Worm (Caenorhabditis elegans) whole organism, mixed stage, embryonic: Measurements from ENCODE around the gene ZK1010.10.
A peak's percentile ranks its signal among the peaks of the same experiment; 100 is the strongest.

Experiments
- M03D4.4 ChIP-seq: sonication (generic microtip); optimal IDR thresholded peaks from 2 replicates; lab custom pipeline; 2017; ENCODE audit warnings: mild to moderate bottlenecking, missing genetic modification characterization, missing compliant biosample characterization
- bed-3 ChIP-seq: fragments of 200-800 bp; sonication (Bioruptor generic); optimal IDR thresholded peaks from 3 replicates; lab custom pipeline; 2018; ENCODE audit warnings: mild to moderate bottlenecking, missing genetic modification characterization, moderate library complexity, missing compliant biosample characterization
- blmp-1 ChIP-seq: fragments of 150-350 bp; optimal IDR thresholded peaks from 2 replicates; lab custom pipeline; 2014; ENCODE audit warnings: missing biosample characterization, missing genetic modification characterization
- ceh-39 ChIP-seq: fragments of 150-350 bp; optimal IDR thresholded peaks from 2 replicates; lab custom pipeline; 2014; ENCODE audit warnings: missing biosample characterization, missing genetic modification characterization
- ceh-43 ChIP-seq: fragments of 200-800 bp; sonication (Bioruptor generic); optimal IDR thresholded peaks from 2 replicates; lab custom pipeline; 2018; ENCODE audit warnings: mild to moderate bottlenecking, missing genetic modification characterization, moderate library complexity, missing compliant biosample characterization
- ceh-83 ChIP-seq: fragments of 200-800 bp; sonication (Bioruptor generic); optimal IDR thresholded peaks from 2 replicates; lab custom pipeline; 2018; ENCODE audit warnings: mild to moderate bottlenecking, missing genetic modification characterization, missing compliant biosample characterization
- ces-1 ChIP-seq: fragments of 150-350 bp; optimal IDR thresholded peaks from 2 replicates; lab custom pipeline; 2014; ENCODE audit warnings: missing biosample characterization, missing genetic modification reagents, missing genetic modification characterization
- cnd-1 ChIP-seq: fragments of 200-800 bp; sonication (Bioruptor generic); optimal IDR thresholded peaks from 2 replicates; lab custom pipeline; 2018; ENCODE audit warnings: mild to moderate bottlenecking, missing genetic modification characterization, missing compliant biosample characterization
- drap-1 ChIP-seq: fragments of 200-800 bp; sonication (Bioruptor generic); optimal IDR thresholded peaks from 3 replicates; lab custom pipeline; 2018; ENCODE audit warnings: mild to moderate bottlenecking, missing genetic modification characterization, missing compliant biosample characterization
- elt-1 ChIP-seq: sonication (generic microtip); optimal IDR thresholded peaks from 2 replicates; lab custom pipeline; 2017; ENCODE audit warnings: missing genetic modification characterization, mild to moderate bottlenecking, missing compliant biosample characterization, antibody characterized with exemption, moderate library complexity, borderline replicate concordance; ENCODE audit not compliant: insufficient read depth
- elt-3 ChIP-seq: fragments of 150-350 bp; optimal IDR thresholded peaks from 2 replicates; lab custom pipeline; 2014; ENCODE audit warnings: missing biosample characterization, missing genetic modification characterization
- flh-1 ChIP-seq: fragments of 200-800 bp; sonication (Bioruptor generic); optimal IDR thresholded peaks from 2 replicates; lab custom pipeline; 2018; ENCODE audit warnings: mild to moderate bottlenecking, missing genetic modification characterization, moderate library complexity, missing compliant biosample characterization
- ham-2 ChIP-seq: fragments of 200-800 bp; sonication (Bioruptor generic); optimal IDR thresholded peaks from 2 replicates; lab custom pipeline; 2018; ENCODE audit warnings: mild to moderate bottlenecking, missing genetic modification characterization, missing compliant biosample characterization
- hlh-1 ChIP-seq: fragments of 150-350 bp; optimal IDR thresholded peaks from 2 replicates; lab custom pipeline; 2014; ENCODE audit warnings: missing biosample characterization, missing genetic modification reagents, missing genetic modification characterization
- lin-13 ChIP-seq: fragments of 150-350 bp; optimal IDR thresholded peaks from 2 replicates; lab custom pipeline; 2014; ENCODE audit warnings: missing biosample characterization, missing genetic modification characterization
- lsy-2 ChIP-seq: fragments of 150-350 bp; optimal IDR thresholded peaks from 2 replicates; lab custom pipeline; 2014; ENCODE audit warnings: missing biosample characterization, missing genetic modification characterization
- mab-5 ChIP-seq: fragments of 150-350 bp; optimal IDR thresholded peaks from 2 replicates; lab custom pipeline; 2014; ENCODE audit warnings: missing biosample characterization, missing genetic modification characterization
- mep-1 ChIP-seq: fragments of 150-350 bp; optimal IDR thresholded peaks from 2 replicates; lab custom pipeline; 2017; ENCODE audit warnings: missing biosample characterization, missing genetic modification reagents, missing genetic modification characterization, inconsistent platforms
- mls-2 ChIP-seq: sonication (generic microtip); optimal IDR thresholded peaks from 2 replicates; lab custom pipeline; 2016; ENCODE audit warnings: mild to moderate bottlenecking, missing genetic modification characterization, moderate library complexity, missing compliant biosample characterization
- nhr-2 ChIP-seq: fragments of 150-350 bp; optimal IDR thresholded peaks from 2 replicates; lab custom pipeline; 2014; ENCODE audit warnings: missing biosample characterization, missing genetic modification characterization
- nhr-237 ChIP-seq: fragments of 150-350 bp; optimal IDR thresholded peaks from 2 replicates; lab custom pipeline; 2014; ENCODE audit warnings: missing biosample characterization, missing genetic modification characterization
- nhr-28 ChIP-seq: fragments of 150-350 bp; optimal IDR thresholded peaks from 2 replicates; lab custom pipeline; 2014; ENCODE audit warnings: missing biosample characterization, missing genetic modification characterization
- pha-4 ChIP-seq: fragments of 150-350 bp; optimal IDR thresholded peaks from 2 replicates; lab custom pipeline; 2018; ENCODE audit warnings: missing biosample characterization, missing genetic modification reagents, missing genetic modification characterization
- snpc-4 ChIP-seq: fragments of 150-350 bp; optimal IDR thresholded peaks from 2 replicates; lab custom pipeline; 2014; ENCODE audit warnings: missing biosample characterization, missing genetic modification characterization
- sptf-1 ChIP-seq: sonication (generic microtip); optimal IDR thresholded peaks from 2 replicates; lab custom pipeline; 2017; ENCODE audit warnings: mild to moderate bottlenecking, missing genetic modification characterization, moderate library complexity, missing compliant biosample characterization
- tbx-8 ChIP-seq: fragments of 200-800 bp; sonication (Bioruptor generic); optimal IDR thresholded peaks from 2 replicates; lab custom pipeline; 2018; ENCODE audit warnings: mild to moderate bottlenecking, missing genetic modification characterization, moderate library complexity, missing compliant biosample characterization
- unc-120 ChIP-seq: sonication (generic microtip); optimal IDR thresholded peaks from 2 replicates; lab custom pipeline; 2017; ENCODE audit warnings: missing genetic modification characterization, missing compliant biosample characterization; ENCODE audit not compliant: poor library complexity, severe bottlenecking
- unc-39 ChIP-seq: fragments of 150-350 bp; optimal IDR thresholded peaks from 2 replicates; lab custom pipeline; 2014; ENCODE audit warnings: missing biosample characterization, missing genetic modification characterization
- unc-62 ChIP-seq: fragments of 150-350 bp; optimal IDR thresholded peaks from 2 replicates; lab custom pipeline; 2014; ENCODE audit warnings: missing biosample characterization, missing genetic modification reagents, missing genetic modification characterization
- zip-8 ChIP-seq: fragments of 150-350 bp; optimal IDR thresholded peaks from 2 replicates; lab custom pipeline; 2014; ENCODE audit warnings: missing biosample characterization, missing genetic modification characterization
- ztf-11 ChIP-seq: fragments of 150-350 bp; optimal IDR thresholded peaks from 2 replicates; lab custom pipeline; 2014; ENCODE audit warnings: missing biosample characterization, missing genetic modification characterization

ZK1010.10 gene

ce11 chrIII:12968330-12968729 is 33.9 kb upstream of the ZK1010.10 start:
- TF ChIP-seq lin-13 (tag; lab: Kevin White, UChicago), result no peak
- no peak for TF ChIP-seq blmp-1
- TF ChIP-seq mab-5, result no peak
- no peak for TF ChIP-seq lsy-2 (tag; lab: Kevin White, UChicago)
- no peak for TF ChIP-seq tbx-8
- no peak for TF ChIP-seq nhr-28 (tag; lab: Kevin White, UChicago)

DNA sequence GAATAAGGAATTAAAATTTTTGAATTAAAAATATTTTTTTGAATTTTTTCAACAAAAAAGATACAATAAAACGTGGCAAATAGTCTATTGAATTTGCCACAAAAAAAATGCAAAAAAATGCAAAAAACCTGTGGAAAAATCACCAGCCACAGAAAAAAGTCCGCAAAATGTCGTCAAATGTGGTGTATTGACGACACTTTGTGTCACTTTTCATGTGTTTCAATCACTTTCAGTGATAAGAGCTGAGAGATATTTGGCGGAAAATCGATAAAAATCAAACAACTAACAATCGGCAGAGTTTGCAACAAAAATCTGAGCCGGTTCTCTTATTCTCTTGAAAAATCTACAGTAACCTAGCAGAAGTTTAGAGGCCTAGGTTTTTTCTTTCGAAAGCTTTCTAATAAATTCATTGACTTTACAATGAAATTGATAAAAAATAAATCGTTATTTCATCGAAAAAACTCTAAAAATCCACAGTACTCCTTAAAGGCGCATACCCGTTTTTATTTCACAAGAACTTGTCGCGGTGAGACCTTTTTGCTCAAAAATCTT is 30.3 kb upstream of the ZK1010.10 start:
- no peak for TF ChIP-seq ceh-39 (tag; lab: Kevin White, UChicago)
- TF ChIP-seq zip-8 (tag; lab: Kevin White, UChicago), result no peak
- TF ChIP-seq lsy-2 (tag; lab: Kevin White, UChicago), result peak; percentile 40
- no peak for TF ChIP-seq unc-39 (tag; lab: Kevin White, UChicago)
- no peak for TF ChIP-seq nhr-28 (tag; lab: Kevin White, UChicago)
- TF ChIP-seq unc-62, result peak; percentile 84
- TF ChIP-seq snpc-4 (tag; lab: Kevin White, UChicago), result no peak
- TF ChIP-seq hlh-1, result peak; percentile 17

ce11 chrIII:12972398-12972797 is 29.8 kb upstream of the ZK1010.10 start, which contains the start of gene bckd-1A:
TSS of gene bckd-1A (minus strand) at chrIII:12972498.
- TF ChIP-seq sptf-1, result no peak
- TF ChIP-seq ceh-83 (GFP tag; lab: Kevin White, UChicago), result no peak
- TF ChIP-seq drap-1 (GFP tag; lab: Kevin White, UChicago), result no peak
- no peak for TF ChIP-seq zip-8 (tag; lab: Kevin White, UChicago)
- no peak for TF ChIP-seq hlh-1
- TF ChIP-seq ceh-43, result no peak
- no peak for TF ChIP-seq unc-120 (tag; lab: Kevin White, UChicago)
- TF ChIP-seq mab-5, result no peak
- no peak for TF ChIP-seq bed-3 (GFP tag; lab: Kevin White, UChicago)
- no peak for TF ChIP-seq lsy-2 (tag; lab: Kevin White, UChicago)
- TF ChIP-seq flh-1, result no peak
- TF ChIP-seq cnd-1 (tag; lab: Kevin White, UChicago), result no peak
- no peak for TF ChIP-seq unc-39 (tag; lab: Kevin White, UChicago)
- no peak for TF ChIP-seq ztf-11 (tag; lab: Kevin White, UChicago)
- no peak for TF ChIP-seq M03D4.4 (tag; lab: Kevin White, UChicago)
- no peak for TF ChIP-seq blmp-1
- no peak for TF ChIP-seq tbx-8
- no peak for TF ChIP-seq nhr-2 (tag; lab: Kevin White, UChicago)
- TF ChIP-seq elt-1, result no peak

- TF ChIP-seq hlh-1, result no peak
- no peak for TF ChIP-seq unc-39 (tag; lab: Kevin White, UChicago)
- TF ChIP-seq mab-5, result no peak
- no peak for TF ChIP-seq elt-3 (tag; lab: Kevin White, UChicago)
- no peak for TF ChIP-seq lsy-2 (tag; lab: Kevin White, UChicago)
- TF ChIP-seq mep-1 (tag; lab: Kevin White, UChicago), result no peak
- TF ChIP-seq elt-1, result no peak
- no peak for TF ChIP-seq ceh-43
- TF ChIP-seq pha-4 (tag; lab: Kevin White, UChicago), result no peak
- no peak for TF ChIP-seq ceh-39 (tag; lab: Kevin White, UChicago)
- no peak for TF ChIP-seq cnd-1 (tag; lab: Kevin White, UChicago)
- no peak for TF ChIP-seq ham-2 (GFP tag; lab: Kevin White, UChicago)
- TF ChIP-seq, all 35 proteins: peak for 0
Observed at ce11 chrIII:12977559-12977958, 24.6 kb upstream of the ZK1010.10 start, which contains the start of gene ZK1010.2. TSS of gene ZK1010.2 (minus strand) at chrIII:12977862.

- TF ChIP-seq mls-2 (tag; lab: Kevin White, UChicago) (peak; percentile 10), lin-13 (tag; lab: Kevin White, UChicago) (peak; percentile 76), unc-120 (tag; lab: Kevin White, UChicago) (peak; percentile 12), elt-1 (no peak), flh-1 (no peak), ham-2 (GFP tag; lab: Kevin White, UChicago) (no peak), nhr-237 (tag; lab: Kevin White, UChicago) (peak; percentile 71), pha-4 (tag; lab: Kevin White, UChicago) (peak; percentile 60), zip-8 (tag; lab: Kevin White, UChicago) (no peak), mep-1 (tag; lab: Kevin White, UChicago) (peak; percentile 19), ces-1 (GFP tag; lab: Kevin White, UChicago) (peak; percentile 10), lsy-2 (tag; lab: Kevin White, UChicago) (peak; percentile 98), hlh-1 (peak; percentile 11)
Observed at ce11 chrIII:12978473-12979174, 23.6 kb upstream of the ZK1010.10 start, which contains the start of the genes ubq-2 and frg-1. TSS of gene ubq-2 (minus strand) at chrIII:12978523. TSS of gene frg-1 (plus strand) at chrIII:12979162.
